Fruit fly (Drosophila melanogaster) whole organism, embryonic: ENCODE data around the gene baf.
A peak's percentile ranks its signal among the peaks of the same experiment; 100 is the strongest.

Experiments
- CG10209 ChIP-seq: fragments of 200-800 bp; sonication (Bioruptor generic); optimal IDR thresholded peaks from 3 replicates; lab custom pipeline; 2017; ENCODE audit warnings: missing biosample characterization, mild to moderate bottlenecking, missing genetic modification characterization, missing genetic modification reagents
- CG10366 ChIP-seq: fragments of 200-800 bp; sonication (Bioruptor generic); IDR thresholded peaks from 2 replicates; pipeline ENCODE4 v1.3.6; 2022; ENCODE audit warnings: missing biosample characterization, missing genetic modification characterization
- CG10979 ChIP-seq: fragments of 200-800 bp; sonication (Bioruptor generic); optimal IDR thresholded peaks from 2 replicates; lab custom pipeline; 2018; ENCODE audit warnings: missing biosample characterization, mild to moderate bottlenecking, missing genetic modification characterization, moderate library complexity
- CG12659 ChIP-seq: fragments of 200-800 bp; sonication (Bioruptor generic); optimal IDR thresholded peaks from 3 replicates; lab custom pipeline; 2017; ENCODE audit warnings: mild to moderate bottlenecking, missing biosample characterization, missing genetic modification reagents, missing genetic modification characterization
- CG12942 ChIP-seq: fragments of 200-800 bp; sonication (Bioruptor generic); optimal IDR thresholded peaks from 3 replicates; lab custom pipeline; 2016; ENCODE audit warnings: missing biosample characterization, missing genetic modification characterization
- CG13287 ChIP-seq: fragments of 200-800 bp; sonication (Bioruptor generic); IDR thresholded peaks from 2 replicates; pipeline ENCODE4 v1.3.6; 2022; ENCODE audit warnings: missing biosample characterization, missing genetic modification characterization; ENCODE audit not compliant: partially characterized antibody
- CG1529 ChIP-seq: fragments of 200-800 bp; sonication (Bioruptor generic); optimal IDR thresholded peaks from 3 replicates; lab custom pipeline; 2018; ENCODE audit warnings: missing biosample characterization, missing genetic modification characterization
- CG16815 ChIP-seq: fragments of 200-800 bp; sonication (Bioruptor generic); optimal IDR thresholded peaks from 3 replicates; lab custom pipeline; 2017; ENCODE audit warnings: missing biosample characterization, mild to moderate bottlenecking, missing genetic modification characterization
- CG2199 ChIP-seq: fragments of 200-800 bp; sonication (Bioruptor generic); IDR thresholded peaks from 3 replicates; pipeline ENCODE4 v1.3.6; 2022; ENCODE audit warnings: missing biosample characterization, missing genetic modification characterization
- CG4617 ChIP-seq: fragments of 200-800 bp; sonication (Bioruptor generic); optimal IDR thresholded peaks from 3 replicates; lab custom pipeline; 2016; ENCODE audit warnings: missing biosample characterization, missing genetic modification characterization, borderline replicate concordance
- CG4707 ChIP-seq: fragments of 200-800 bp; sonication (Bioruptor generic); optimal IDR thresholded peaks from 2 replicates; lab custom pipeline; 2018; ENCODE audit warnings: missing biosample characterization, mild to moderate bottlenecking, missing genetic modification characterization, moderate library complexity
- CG8290 ChIP-seq, 3 experiments: fragments of 200-800 bp; sonication (Bioruptor generic); optimal IDR thresholded peaks; 2 replicates each; lab custom pipeline; 2016 to 2019; ENCODE audit warnings: missing biosample characterization in 3 of 3, missing genetic modification characterization in 3 of 3, mild to moderate bottlenecking in 2 of 3, moderate library complexity in 1 of 3
- CkIIα-i1 ChIP-seq: fragments of 200-800 bp; sonication (Bioruptor generic); IDR thresholded peaks from 2 replicates; pipeline ENCODE4 v1.3.6; 2022; ENCODE audit warnings: missing biosample characterization, missing genetic modification characterization
- D19B ChIP-seq: fragments of 200-800 bp; sonication (Bioruptor generic); optimal IDR thresholded peaks from 2 replicates; lab custom pipeline; 2017; ENCODE audit warnings: missing biosample characterization, mild to moderate bottlenecking, missing genetic modification characterization
- Deaf1 ChIP-seq: fragments of 200-800 bp; optimal IDR thresholded peaks from 3 replicates; lab custom pipeline; 2019; ENCODE audit warnings: missing biosample characterization, mild to moderate bottlenecking, missing genetic modification characterization, moderate library complexity
- Dp ChIP-seq: fragments of 200-800 bp; sonication (Bioruptor generic); optimal IDR thresholded peaks from 2 replicates; lab custom pipeline; 2018; ENCODE audit warnings: missing biosample characterization, mild to moderate bottlenecking, missing genetic modification characterization, moderate library complexity
- Fer2 ChIP-seq: fragments of 200-800 bp; sonication (Bioruptor generic); optimal IDR thresholded peaks from 2 replicates; lab custom pipeline; 2018; ENCODE audit warnings: missing biosample characterization, mild to moderate bottlenecking, missing genetic modification characterization, moderate library complexity
- H2.0 ChIP-seq: fragments of 200-800 bp; sonication (Bioruptor generic); IDR thresholded peaks from 2 replicates; pipeline ENCODE4 v1.3.6; 2022; ENCODE audit warnings: missing biosample characterization, missing genetic modification characterization
- HLH54F ChIP-seq: fragments of 200-800 bp; sonication (Bioruptor generic); optimal IDR thresholded peaks from 3 replicates; lab custom pipeline; 2016; ENCODE audit warnings: missing biosample characterization, missing genetic modification characterization
- Hey ChIP-seq: fragments of 200-800 bp; sonication (Bioruptor generic); optimal IDR thresholded peaks from 3 replicates; lab custom pipeline; 2018; ENCODE audit warnings: missing biosample characterization, mild to moderate bottlenecking, missing genetic modification characterization
- Hr39 ChIP-seq: fragments of >200 bp; optimal IDR thresholded peaks from 2 replicates; lab custom pipeline; 2017
- MBD-R2 ChIP-seq: fragments of 200-800 bp; sonication (Bioruptor generic); IDR thresholded peaks from 2 replicates; pipeline ENCODE4 v1.3.6; 2022; ENCODE audit warnings: missing biosample characterization, missing genetic modification characterization
- Oaz ChIP-seq: fragments of 200-800 bp; sonication (Bioruptor generic); IDR thresholded peaks from 2 replicates; pipeline ENCODE4 v1.3.6; 2022; ENCODE audit warnings: missing biosample characterization, missing genetic modification characterization
- Six4 ChIP-seq: fragments of 200-800 bp; sonication (Bioruptor generic); optimal IDR thresholded peaks from 2 replicates; lab custom pipeline; 2016; ENCODE audit warnings: missing biosample characterization, missing genetic modification characterization
- Stat92E ChIP-seq, 3 experiments: fragments of >200 bp in 2 of 3; fragments of 200-800 bp in 1 of 3; sonication (Bioruptor generic) in 1 of 3; optimal IDR thresholded peaks; 2 replicates each; lab custom pipeline; 2017 to 2019; ENCODE audit warnings: missing biosample characterization in 3 of 3, missing genetic modification characterization in 3 of 3, mild to moderate bottlenecking in 1 of 3, moderate library complexity in 1 of 3
- aop ChIP-seq: fragments of 200-800 bp; sonication (Bioruptor generic); IDR thresholded peaks from 2 replicates; pipeline ENCODE4 v1.3.6; 2022; ENCODE audit warnings: missing biosample characterization, missing genetic modification characterization
- bcd ChIP-seq: fragments of 200-800 bp; sonication (Bioruptor generic); optimal IDR thresholded peaks from 2 replicates; lab custom pipeline; 2017; ENCODE audit warnings: missing biosample characterization, mild to moderate bottlenecking, missing genetic modification characterization
- bigmax ChIP-seq: fragments of 200-800 bp; sonication (Bioruptor generic); optimal IDR thresholded peaks from 2 replicates; lab custom pipeline; 2018; ENCODE audit warnings: missing biosample characterization, mild to moderate bottlenecking, missing genetic modification characterization
- bsh ChIP-seq, 2 experiments: fragments of 200-800 bp; sonication (Bioruptor generic); optimal IDR thresholded peaks; 2 replicates each; lab custom pipeline; 2017 to 2018; ENCODE audit warnings: mild to moderate bottlenecking in 2 of 2, missing biosample characterization in 2 of 2, missing genetic modification characterization in 2 of 2, moderate library complexity in 1 of 2
- btn ChIP-seq: fragments of 200-800 bp; sonication (Bioruptor generic); optimal IDR thresholded peaks from 2 replicates; lab custom pipeline; 2016; ENCODE audit warnings: missing biosample characterization, missing genetic modification characterization
- cad ChIP-seq: fragments of >200 bp; optimal IDR thresholded peaks from 2 replicates; lab custom pipeline; 2017; ENCODE audit warnings: missing biosample characterization, missing genetic modification characterization
- chif ChIP-seq, 2 experiments: fragments of 200-800 bp; sonication (Bioruptor generic); optimal IDR thresholded peaks; 3 replicates each; lab custom pipeline; 2016; ENCODE audit warnings: missing biosample characterization in 2 of 2, missing genetic modification characterization in 2 of 2
- crc ChIP-seq: fragments of 200-800 bp; sonication (Bioruptor generic); optimal IDR thresholded peaks from 2 replicates; lab custom pipeline; 2016; ENCODE audit warnings: missing biosample characterization, missing genetic modification characterization
- crp ChIP-seq, 2 experiments: fragments of 200-800 bp; sonication (Bioruptor generic); optimal IDR thresholded peaks; 2 replicates in 1 of 2; 3 replicates in 1 of 2; lab custom pipeline; 2017; ENCODE audit warnings: missing biosample characterization in 2 of 2, missing genetic modification characterization in 2 of 2, mild to moderate bottlenecking in 1 of 2, moderate library complexity in 1 of 2
- dm ChIP-seq: fragments of 200-800 bp; sonication (Bioruptor generic); optimal IDR thresholded peaks from 3 replicates; lab custom pipeline; 2016; ENCODE audit warnings: missing biosample characterization, missing genetic modification characterization
- dysf ChIP-seq: fragments of 200-800 bp; sonication (Bioruptor generic); IDR thresholded peaks from 3 replicates; pipeline ENCODE4 v1.3.6; 2022; ENCODE audit warnings: missing biosample characterization, missing genetic modification characterization
- esg ChIP-seq: fragments of 200-800 bp; sonication (Bioruptor generic); conservative IDR thresholded peaks from 2 replicates; pipeline ENCODE4 v1.3.6; 2022; ENCODE audit warnings: missing biosample characterization, missing genetic modification characterization
- fd102C ChIP-seq: fragments of 200-800 bp; sonication (Bioruptor generic); optimal IDR thresholded peaks from 2 replicates; lab custom pipeline; 2018; ENCODE audit warnings: missing biosample characterization, mild to moderate bottlenecking, missing genetic modification characterization, moderate library complexity
- gcm2 ChIP-seq: fragments of 200-800 bp; sonication (Bioruptor generic); optimal IDR thresholded peaks from 2 replicates; lab custom pipeline; 2016; ENCODE audit warnings: missing biosample characterization, missing genetic modification characterization
- gfzf ChIP-seq: fragments of 200-800 bp; sonication (Bioruptor generic); optimal IDR thresholded peaks from 2 replicates; lab custom pipeline; 2016; ENCODE audit warnings: missing biosample characterization, mild to moderate bottlenecking, missing genetic modification characterization, moderate library complexity
- hbn ChIP-seq: fragments of 200-800 bp; sonication (Bioruptor generic); IDR thresholded peaks from 2 replicates; pipeline ENCODE4 v1.3.6; 2022; ENCODE audit warnings: missing biosample characterization, missing genetic modification characterization; ENCODE audit not compliant: partially characterized antibody
- jigr1 ChIP-seq: fragments of 200-800 bp; sonication (Bioruptor generic); IDR thresholded peaks from 3 replicates; pipeline ENCODE4 v1.3.6; 2022; ENCODE audit warnings: missing biosample characterization, missing genetic modification characterization
- jing ChIP-seq: fragments of 200-800 bp; sonication (Bioruptor generic); optimal IDR thresholded peaks from 2 replicates; lab custom pipeline; 2018; ENCODE audit warnings: missing biosample characterization, mild to moderate bottlenecking, missing genetic modification characterization
- sc ChIP-seq, 3 experiments: fragments of >200 bp in 2 of 3; fragments of 200-800 bp in 1 of 3; sonication (Bioruptor generic) in 1 of 3; optimal IDR thresholded peaks; 2 replicates in 2 of 3; 3 replicates in 1 of 3; lab custom pipeline; 2017; ENCODE audit warnings: mild to moderate bottlenecking in 1 of 3, missing biosample characterization in 1 of 3, missing genetic modification characterization in 1 of 3, missing genetic modification reagents in 1 of 3
- ssp ChIP-seq: fragments of 200-800 bp; sonication (Bioruptor generic); IDR thresholded peaks from 2 replicates; pipeline ENCODE4 v1.3.6; 2022; ENCODE audit warnings: missing biosample characterization, missing genetic modification characterization
- tx ChIP-seq: fragments of 200-800 bp; sonication (Bioruptor generic); optimal IDR thresholded peaks from 2 replicates; lab custom pipeline; 2016; ENCODE audit warnings: missing biosample characterization, missing genetic modification characterization
- z ChIP-seq: fragments of 200-800 bp; sonication (Bioruptor generic); IDR thresholded peaks from 3 replicates; pipeline ENCODE4 v1.3.6; 2022; ENCODE audit warnings: missing biosample characterization, missing genetic modification characterization

baf gene

DNA sequence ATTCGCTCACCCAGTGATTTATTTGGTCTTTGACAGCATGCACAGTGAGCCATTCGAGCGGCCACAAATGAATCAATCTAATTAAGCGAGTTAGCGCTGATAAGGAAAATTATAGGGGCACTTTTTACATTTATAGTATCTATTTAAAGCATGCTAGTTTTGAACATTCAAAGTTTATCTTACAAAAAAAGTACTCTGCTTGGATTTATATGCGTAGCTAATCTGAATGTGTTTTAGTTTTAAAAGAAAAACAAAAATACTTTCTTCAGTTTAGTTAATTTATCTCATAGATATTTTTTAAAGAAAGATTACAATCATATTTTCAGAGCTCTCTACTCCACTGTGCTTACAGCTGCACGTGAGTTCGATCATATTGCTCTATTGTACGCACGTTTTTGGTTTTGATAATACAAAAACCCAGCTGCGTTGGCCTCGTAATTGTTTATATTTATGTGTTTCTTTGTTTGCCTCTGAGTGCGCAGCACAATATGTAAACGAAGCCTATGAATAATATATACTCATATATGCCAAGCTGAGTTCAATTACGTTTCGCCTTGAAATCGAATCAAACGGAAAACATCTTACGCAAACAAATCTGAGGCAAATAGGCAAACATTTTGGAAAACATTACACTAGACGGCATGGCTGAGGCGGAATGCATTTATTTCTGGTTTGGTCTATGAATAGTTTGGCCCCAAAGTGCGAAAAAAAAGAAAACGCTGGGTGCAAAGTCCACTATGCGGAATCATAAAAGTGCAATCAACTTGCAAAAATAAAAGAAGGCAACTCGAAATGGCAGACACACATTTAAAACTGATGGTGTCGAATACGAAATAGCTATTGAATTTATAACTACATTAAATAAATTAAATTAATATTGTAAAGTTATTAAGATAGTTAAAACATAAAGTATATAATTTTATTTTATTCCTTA is 27.3 kb upstream of the baf start (continued):
- TF ChIP-seq CG8290 (GFP tag; optimal IDR thresholded peaks at IDR 0.05; lab: Kevin White, UChicago) (peak; percentile 37), CG8290 (tag; optimal IDR thresholded peaks at IDR 0.05; lab: Kevin White, UChicago) (peak in 1 of 2 experiments; percentile 67), CG4707 (peak; percentile 92), tx (peak; percentile 69), crp (GFP tag; optimal IDR thresholded peaks at IDR 0.05; lab: Kevin White, UChicago) (peak in 1 of 2 experiments; percentile 40), D19B (GFP tag; lab: Kevin White, UChicago) (peak; percentile 77), CG12942 (peak; percentile 75), fd102C (GFP tag; lab: Kevin White, UChicago) (peak; percentile 65), MBD-R2 (GFP tag; lab: Robert Waterston, UW) (peak; percentile 40; the same call in 1 of the 2 replicates), bcd (GFP tag; lab: Kevin White, UChicago) (peak; percentile 86), bsh (GFP tag; optimal IDR thresholded peaks at IDR 0.05; lab: Kevin White, UChicago) (peak; percentile 82 to 84), Dp (GFP tag; lab: Kevin White, UChicago) (no peak), Deaf1 (peak; percentile 69), CG1529 (GFP tag; lab: Kevin White, UChicago) (peak; percentile 83), CG4617 (GFP tag; lab: Kevin White, UChicago) (peak; percentile 41), chif (GFP tag; optimal IDR thresholded peaks at IDR 0.05; lab: Kevin White, UChicago) (peak; percentile 83 to 84), CG10366 (GFP tag; lab: Robert Waterston, UW) (peak; percentile 70), CG10979 (peak; percentile 88), btn (GFP tag; lab: Kevin White, UChicago) (peak; percentile 50), H2.0 (GFP tag; lab: Robert Waterston, UW) (peak; percentile 68), Hey (tag; lab: Kevin White, UChicago) (peak; percentile 13), esg (GFP tag; lab: Robert Waterston, UW) (peak; percentile 86), CG2199 (GFP tag; lab: Robert Waterston, UW) (peak; percentile 28; the same call in 2 of the 3 replicates), dm (GFP tag; lab: Kevin White, UChicago) (peak; percentile 65), Six4 (GFP tag; lab: Kevin White, UChicago) (peak; percentile 75), jing (peak; percentile 73), CkIIα-i1 (GFP tag; lab: Robert Waterston, UW) (0 out of 2 replicates have a peak, but pooled peaks have one; percentile 9), Hr39 (lab: Kevin White, UChicago) (no peak), z (no peak), aop (GFP tag; lab: Robert Waterston, UW) (no peak), CG10209 (GFP tag; lab: Kevin White, UChicago) (peak; percentile 90), cad (no peak), Fer2 (peak; percentile 42), jigr1 (peak; percentile 41; the same call in 1 of the 3 replicates), sc (optimal IDR thresholded peaks at IDR 0.05; lab: Kevin White, UChicago) (no peak), sc (GFP tag; optimal IDR thresholded peaks at IDR 0.05; lab: Kevin White, UChicago) (peak; percentile 81), HLH54F (GFP tag; lab: Kevin White, UChicago) (peak; percentile 77), Oaz (GFP tag; lab: Robert Waterston, UW) (peak; percentile 74), gcm2 (GFP tag; lab: Kevin White, UChicago) (peak; percentile 66), dysf (GFP tag; lab: Robert Waterston, UW) (peak; percentile 93), CG16815 (peak; percentile 84), crc (GFP tag; lab: Kevin White, UChicago) (peak; percentile 69), CG12659 (GFP tag; lab: Kevin White, UChicago) (peak; percentile 93), bigmax (GFP tag; lab: Kevin White, UChicago) (no peak), CG13287 (GFP tag; lab: Robert Waterston, UW) (no peak), ssp (GFP tag; lab: Robert Waterston, UW) (peak; percentile 73), hbn (GFP tag; lab: Robert Waterston, UW) (no peak), gfzf (GFP tag; lab: Kevin White, UChicago) (no peak), Stat92E (GFP tag; optimal IDR thresholded peaks at IDR 0.05; lab: Kevin White, UChicago) (peak in 1 of 3 experiments; percentile 40)
